Worm (Caenorhabditis elegans) whole organism, L4/young adult: ENCODE results near the gene F25E5.8.

Experiments used
- W03F9.2 ChIP-seq: fragments of 150-350 bp; optimal IDR thresholded peaks from 2 replicates; lab custom pipeline; 2014; ENCODE audit warnings: missing biosample characterization, missing genetic modification characterization
- dao-5 ChIP-seq: sonication (generic microtip); optimal IDR thresholded peaks from 2 replicates; lab custom pipeline; 2016; ENCODE audit warnings: missing genotype, missing genetic modification characterization, moderate library complexity, missing compliant biosample characterization
- him-1 ChIP-seq: sonication (generic microtip); optimal IDR thresholded peaks from 2 replicates; lab custom pipeline; 2016; ENCODE audit warnings: missing genotype, missing genetic modification reagents, missing genetic modification characterization, missing compliant biosample characterization

F25E5.8 gene

DNA sequence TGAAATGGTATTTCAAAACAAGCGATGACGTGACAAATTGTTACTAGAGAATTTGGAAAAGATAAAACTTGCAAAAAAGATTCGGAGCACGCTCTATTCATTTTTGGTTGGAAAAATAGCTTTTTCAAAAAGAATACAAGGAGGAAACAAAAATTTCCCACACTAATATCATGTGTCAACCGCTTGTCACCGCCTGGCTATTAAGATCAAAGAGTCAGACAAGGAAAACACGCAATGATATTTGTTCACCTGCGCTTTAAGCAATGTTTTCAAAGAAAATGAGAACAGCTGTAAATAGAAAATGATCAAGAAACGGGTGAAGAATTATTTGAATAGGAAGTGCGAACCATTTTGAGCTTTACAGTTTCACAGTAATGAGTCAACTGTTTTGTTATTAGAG, 41.0 kb downstream of the F25E5.8 start, which contains the start of gene srh-125:
Gene srh-125, minus strand, starts transcription at position 101 of the 400 bp plus-strand sequence.
- TF ChIP-seq dao-5 (no peak), W03F9.2 (no peak), him-1 (tag; lab: Kevin White, UChicago) (no peak)

DNA sequence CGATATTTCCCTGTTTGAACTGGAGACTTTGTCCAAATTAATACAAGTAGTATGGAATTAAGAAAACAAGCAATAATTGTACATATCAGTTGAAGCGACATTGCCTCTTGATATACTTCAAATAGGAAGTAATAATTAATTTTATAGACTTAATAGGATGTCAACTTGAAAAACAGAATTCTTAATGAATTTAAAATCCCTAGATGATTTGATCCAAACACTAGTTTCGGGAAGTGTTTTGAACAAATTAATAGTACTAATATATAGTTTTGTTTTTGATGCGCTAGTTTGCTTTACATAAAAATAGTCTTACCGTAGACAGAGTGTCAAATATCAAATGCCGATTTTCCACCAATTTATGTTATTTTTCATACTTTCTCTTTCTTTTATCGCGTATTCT, 42.7 kb downstream of the F25E5.8 start, which contains the start of gene str-190:
Gene str-190, minus strand, starts transcription at position 101 of the 400 bp plus-strand sequence.
- TF ChIP-seq dao-5: no peak
- no peak for TF ChIP-seq him-1 (tag; lab: Kevin White, UChicago)

DNA sequence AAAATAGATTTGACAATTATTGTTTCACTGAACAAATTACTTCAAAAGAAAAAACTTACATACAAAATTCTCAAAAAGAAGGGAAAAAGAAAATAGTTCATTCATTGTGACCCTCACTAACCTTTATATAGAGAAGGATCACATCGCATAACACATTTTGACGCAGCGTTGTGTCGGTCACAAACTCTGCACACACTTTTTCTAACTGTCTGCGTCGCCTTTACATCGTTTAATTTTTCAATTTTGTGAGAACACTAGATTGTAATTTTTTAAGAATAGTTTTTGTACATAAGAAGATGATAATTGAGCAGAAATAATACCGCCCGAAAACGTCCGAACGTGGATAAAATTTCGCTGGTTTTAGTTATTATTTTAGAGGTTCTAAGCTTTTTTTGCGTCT, 45.2 kb downstream of the F25E5.8 start, which contains the start of gene C18B10.6:
Gene C18B10.6, minus strand, starts transcription at position 101 of the 400 bp plus-strand sequence.
- no peak for TF ChIP-seq dao-5
- no peak for TF ChIP-seq him-1 (tag; lab: Kevin White, UChicago)
- no peak for TF ChIP-seq W03F9.2

DNA sequence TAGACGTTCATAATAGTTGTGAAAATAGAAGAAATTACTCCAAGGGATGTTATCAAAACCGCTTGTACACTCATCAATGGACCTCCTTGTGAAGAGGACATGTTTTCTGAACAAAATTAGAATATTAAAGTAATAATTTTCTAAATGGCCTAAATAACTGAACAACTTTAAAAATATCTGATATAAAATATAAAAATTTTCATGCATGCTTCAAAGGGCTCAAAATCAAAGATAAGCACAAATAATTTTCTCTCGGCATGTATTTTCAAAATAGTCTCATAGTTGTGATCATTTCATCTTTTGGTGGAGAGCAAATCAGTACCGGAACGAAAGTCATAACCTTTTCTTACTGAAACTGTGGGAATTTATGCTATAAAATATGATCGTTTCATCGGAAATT, 49.3 kb downstream of the F25E5.8 start, which contains the start of gene srbc-8:
Gene srbc-8, minus strand, starts transcription at position 101 of the 400 bp plus-strand sequence.
- TF ChIP-seq W03F9.2: no peak
- TF ChIP-seq him-1 (tag; lab: Kevin White, UChicago): no peak
- no peak for TF ChIP-seq dao-5
